Worm (Caenorhabditis elegans) whole organism, early embryonic: ENCODE data around the gene gcy-34.

ENCODE experiments used
- hnd-1 ChIP-seq: sonication (generic microtip); optimal IDR thresholded peaks from 2 replicates; lab custom pipeline; 2016; ENCODE audit warnings: missing genetic modification characterization, missing compliant biosample characterization
- tbx-37 ChIP-seq: fragments of 200-800 bp; sonication (Bioruptor generic); conservative IDR thresholded peaks from 2 replicates; pipeline ENCODE4 v1.3.6; 2022; ENCODE audit warnings: missing genetic modification reagents, missing genetic modification characterization, missing compliant biosample characterization

DNA sequence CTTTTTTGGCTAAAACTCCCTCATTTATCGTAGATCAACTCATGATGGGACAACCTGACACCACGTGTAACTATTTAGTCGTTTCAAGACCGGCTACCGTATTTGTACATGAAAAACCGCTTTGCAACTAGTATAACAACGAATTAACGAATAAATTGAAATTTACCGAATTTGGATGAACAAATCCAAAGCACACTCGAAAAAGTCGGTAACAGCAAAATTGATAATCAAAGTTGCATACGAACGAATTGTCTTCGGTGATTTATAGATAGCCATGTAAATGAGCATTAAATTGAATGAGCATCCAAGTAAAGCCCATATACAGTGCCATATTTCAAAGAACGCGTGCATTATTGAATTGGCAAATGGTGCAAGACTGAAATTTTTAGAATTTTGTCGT lies 46.7 kb upstream of the gcy-34 start, which contains the start of gene srd-17:
- TF ChIP-seq hnd-1 (tag; lab: Kevin White, UChicago), result no peak
- no peak for TF ChIP-seq tbx-37 (GFP tag; lab: Robert Waterston, UW)
